Fruit fly (Drosophila melanogaster) whole organism, embryonic: ENCODE data around the gene AlaRS-m.
A peak's percentile ranks its signal among the peaks of the same experiment; 100 is the strongest.

Experiments
- ATbp ChIP-seq: fragments of 200-800 bp; sonication (Bioruptor generic); optimal IDR thresholded peaks from 2 replicates; lab custom pipeline; 2017; ENCODE audit warnings: missing biosample characterization, mild to moderate bottlenecking, missing genetic modification characterization, missing genetic modification reagents
- Atf6 ChIP-seq: fragments of 200-800 bp; sonication (Bioruptor generic); IDR thresholded peaks from 2 replicates; pipeline ENCODE4 v1.3.6; 2022; ENCODE audit warnings: missing biosample characterization, missing genetic modification characterization
- CG11398 ChIP-seq: fragments of 200-800 bp; sonication (Bioruptor generic); optimal IDR thresholded peaks from 2 replicates; lab custom pipeline; 2016; ENCODE audit warnings: missing biosample characterization, missing genetic modification characterization
- CG11504 ChIP-seq: fragments of 200-800 bp; sonication (Bioruptor generic); optimal IDR thresholded peaks from 3 replicates; lab custom pipeline; 2019; ENCODE audit warnings: missing biosample characterization, mild to moderate bottlenecking, missing genetic modification characterization, moderate library complexity
- CG12391 ChIP-seq: fragments of 200-800 bp; sonication (Bioruptor generic); optimal IDR thresholded peaks from 3 replicates; lab custom pipeline; 2018; ENCODE audit warnings: missing biosample characterization, mild to moderate bottlenecking, missing genetic modification characterization, moderate library complexity
- CG12659 ChIP-seq: fragments of 200-800 bp; sonication (Bioruptor generic); optimal IDR thresholded peaks from 3 replicates; lab custom pipeline; 2017; ENCODE audit warnings: mild to moderate bottlenecking, missing biosample characterization, missing genetic modification reagents, missing genetic modification characterization
- CG13123 ChIP-seq: fragments of 200-800 bp; sonication (Bioruptor generic); optimal IDR thresholded peaks from 2 replicates; lab custom pipeline; 2016; ENCODE audit warnings: missing biosample characterization, missing genetic modification characterization
- CG1647 ChIP-seq: fragments of 200-800 bp; sonication (Bioruptor generic); optimal IDR thresholded peaks from 3 replicates; lab custom pipeline; 2016; ENCODE audit warnings: missing biosample characterization, missing genetic modification characterization
- CG17912 ChIP-seq: fragments of 200-800 bp; sonication (Bioruptor generic); optimal IDR thresholded peaks from 2 replicates; lab custom pipeline; 2018; ENCODE audit warnings: missing biosample characterization, mild to moderate bottlenecking, missing genetic modification characterization
- CG18599 ChIP-seq: fragments of 200-800 bp; sonication (Bioruptor generic); optimal IDR thresholded peaks from 3 replicates; lab custom pipeline; 2017; ENCODE audit warnings: missing biosample characterization, missing genetic modification characterization, mild to moderate bottlenecking, moderate library complexity, missing genetic modification reagents
- CG2120 ChIP-seq: fragments of 200-800 bp; sonication (Bioruptor generic); optimal IDR thresholded peaks from 3 replicates; lab custom pipeline; 2016; ENCODE audit warnings: missing biosample characterization, missing genetic modification characterization
- CG2678 ChIP-seq: fragments of 200-800 bp; sonication (Bioruptor generic); optimal IDR thresholded peaks from 3 replicates; lab custom pipeline; 2019; ENCODE audit warnings: missing biosample characterization, mild to moderate bottlenecking, missing genetic modification characterization, moderate library complexity
- CG2712 ChIP-seq: fragments of 200-800 bp; optimal IDR thresholded peaks from 3 replicates; lab custom pipeline; 2019; ENCODE audit warnings: missing biosample characterization, mild to moderate bottlenecking, missing genetic modification characterization, moderate library complexity
- CG34376 ChIP-seq: fragments of 200-800 bp; sonication (Bioruptor generic); optimal IDR thresholded peaks from 2 replicates; lab custom pipeline; 2018; ENCODE audit warnings: missing biosample characterization, mild to moderate bottlenecking, missing genetic modification characterization
- CG6683 ChIP-seq: fragments of 200-800 bp; sonication (Bioruptor generic); optimal IDR thresholded peaks from 2 replicates; lab custom pipeline; 2017; ENCODE audit warnings: missing biosample characterization, mild to moderate bottlenecking, missing genetic modification characterization, missing genetic modification reagents
- CG7556 ChIP-seq: fragments of 200-800 bp; sonication (Bioruptor generic); optimal IDR thresholded peaks from 2 replicates; lab custom pipeline; 2017; ENCODE audit warnings: missing biosample characterization, mild to moderate bottlenecking, missing genetic modification characterization
- CG9727 ChIP-seq: fragments of 200-800 bp; sonication (Bioruptor generic); optimal IDR thresholded peaks from 3 replicates; lab custom pipeline; 2017; ENCODE audit warnings: missing biosample characterization, mild to moderate bottlenecking, missing genetic modification characterization
- Chrac-16 ChIP-seq: fragments of 200-800 bp; sonication (Bioruptor generic); optimal IDR thresholded peaks from 3 replicates; lab custom pipeline; 2016; ENCODE audit warnings: missing biosample characterization, missing genetic modification characterization
- D19A ChIP-seq: fragments of 200-800 bp; optimal IDR thresholded peaks from 3 replicates; lab custom pipeline; 2019; ENCODE audit warnings: missing biosample characterization, mild to moderate bottlenecking, missing genetic modification characterization, moderate library complexity
- Ets65A ChIP-seq: fragments of 200-800 bp; sonication (Bioruptor generic); peaks from one replicate; lab custom pipeline; 2016; ENCODE audit warnings: missing biosample characterization, missing genetic modification characterization
- HLH3B ChIP-seq: fragments of 200-800 bp; sonication (Bioruptor generic); IDR thresholded peaks from 2 replicates; pipeline ENCODE4 v1.3.6; 2022; ENCODE audit warnings: missing biosample characterization, missing genetic modification characterization
- Hr51 ChIP-seq, 2 experiments: fragments of 200-800 bp; sonication (Bioruptor generic); optimal IDR thresholded peaks; 2 replicates in 1 of 2; 3 replicates in 1 of 2; lab custom pipeline; 2016 to 2018; ENCODE audit warnings: missing biosample characterization in 2 of 2, missing genetic modification characterization in 2 of 2, mild to moderate bottlenecking in 1 of 2, moderate library complexity in 1 of 2
- Med ChIP-seq: fragments of 200-800 bp; sonication (Bioruptor generic); peaks from one replicate; lab custom pipeline; 2016; ENCODE audit warnings: missing biosample characterization, missing genetic modification characterization, mild to moderate bottlenecking, inconsistent platforms, moderate library complexity
- Meics ChIP-seq: fragments of 200-800 bp; sonication (Bioruptor generic); optimal IDR thresholded peaks from 2 replicates; lab custom pipeline; 2017; ENCODE audit warnings: missing biosample characterization, mild to moderate bottlenecking, missing genetic modification characterization
- Ptx1 ChIP-seq: fragments of 200-800 bp; sonication (Bioruptor generic); IDR thresholded peaks from 2 replicates; pipeline ENCODE4 v1.3.6; 2022; ENCODE audit warnings: missing biosample characterization, missing genetic modification characterization
- TFAM ChIP-seq: fragments of 200-800 bp; sonication (Bioruptor generic); optimal IDR thresholded peaks from 2 replicates; lab custom pipeline; 2017; ENCODE audit warnings: missing biosample characterization, missing genetic modification characterization, inconsistent platforms
- aop ChIP-seq: fragments of 200-800 bp; sonication (Bioruptor generic); IDR thresholded peaks from 2 replicates; pipeline ENCODE4 v1.3.6; 2022; ENCODE audit warnings: missing biosample characterization, missing genetic modification characterization
- az2 ChIP-seq: fragments of 200-800 bp; sonication (Bioruptor generic); optimal IDR thresholded peaks from 3 replicates; lab custom pipeline; 2016; ENCODE audit warnings: missing biosample characterization, missing genetic modification characterization
- cwo ChIP-seq: fragments of 200-800 bp; sonication (Bioruptor generic); optimal IDR thresholded peaks from 3 replicates; lab custom pipeline; 2017; ENCODE audit warnings: missing biosample characterization, missing genetic modification characterization, mild to moderate bottlenecking, moderate library complexity, missing genetic modification reagents
- dysf ChIP-seq: fragments of 200-800 bp; sonication (Bioruptor generic); IDR thresholded peaks from 3 replicates; pipeline ENCODE4 v1.3.6; 2022; ENCODE audit warnings: missing biosample characterization, missing genetic modification characterization
- ftz-f1 ChIP-seq: fragments of 200-800 bp; sonication (Bioruptor generic); optimal IDR thresholded peaks from 2 replicates; lab custom pipeline; 2016; ENCODE audit warnings: missing biosample characterization, missing genetic modification characterization
- gcm2 ChIP-seq: fragments of 200-800 bp; sonication (Bioruptor generic); optimal IDR thresholded peaks from 2 replicates; lab custom pipeline; 2016; ENCODE audit warnings: missing biosample characterization, missing genetic modification characterization
- gem ChIP-seq: fragments of 200-800 bp; sonication (Bioruptor generic); optimal IDR thresholded peaks from 2 replicates; lab custom pipeline; 2019; ENCODE audit warnings: missing biosample characterization, mild to moderate bottlenecking, missing genetic modification characterization, moderate library complexity
- grau ChIP-seq: fragments of 200-800 bp; optimal IDR thresholded peaks from 3 replicates; lab custom pipeline; 2019; ENCODE audit warnings: missing biosample characterization, mild to moderate bottlenecking, missing genetic modification characterization, moderate library complexity
- ham ChIP-seq: fragments of 200-800 bp; sonication (Bioruptor generic); IDR thresholded peaks from 2 replicates; pipeline ENCODE4 v1.3.6; 2022; ENCODE audit warnings: missing biosample characterization, missing genetic modification characterization
- ind ChIP-seq: fragments of 200-800 bp; sonication (Bioruptor generic); optimal IDR thresholded peaks from 3 replicates; lab custom pipeline; 2016; ENCODE audit warnings: missing biosample characterization, missing genetic modification characterization
- lab ChIP-seq: fragments of 200-800 bp; sonication (Bioruptor generic); optimal IDR thresholded peaks from 3 replicates; lab custom pipeline; 2017; ENCODE audit warnings: missing biosample characterization, missing genetic modification characterization, mild to moderate bottlenecking, moderate library complexity, missing genetic modification reagents
- luna ChIP-seq: fragments of 200-800 bp; sonication (Bioruptor generic); optimal IDR thresholded peaks from 2 replicates; lab custom pipeline; 2016; ENCODE audit warnings: missing biosample characterization, missing genetic modification characterization
- mam ChIP-seq: fragments of 200-800 bp; sonication (Bioruptor generic); optimal IDR thresholded peaks from 3 replicates; lab custom pipeline; 2016; ENCODE audit warnings: missing biosample characterization, missing genetic modification characterization
- nau ChIP-seq: fragments of 200-800 bp; sonication (Bioruptor generic); optimal IDR thresholded peaks from 3 replicates; lab custom pipeline; 2017; ENCODE audit warnings: missing biosample characterization, mild to moderate bottlenecking, missing genetic modification characterization, missing genetic modification reagents
- nerfin-1 ChIP-seq: fragments of 200-800 bp; sonication (Bioruptor generic); optimal IDR thresholded peaks from 3 replicates; lab custom pipeline; 2019; ENCODE audit warnings: missing biosample characterization, mild to moderate bottlenecking, missing genetic modification characterization, moderate library complexity
- nmo ChIP-seq: fragments of 200-800 bp; sonication (Bioruptor generic); optimal IDR thresholded peaks from 2 replicates; lab custom pipeline; 2018; ENCODE audit warnings: missing biosample characterization, mild to moderate bottlenecking, missing genetic modification characterization, moderate library complexity
- row ChIP-seq: fragments of 200-800 bp; sonication (Bioruptor generic); IDR thresholded peaks from 3 replicates; pipeline ENCODE4 v1.3.6; 2022; ENCODE audit warnings: missing biosample characterization, missing genetic modification characterization
- sd ChIP-seq: fragments of 200-800 bp; sonication (Bioruptor generic); optimal IDR thresholded peaks from 3 replicates; lab custom pipeline; 2018; ENCODE audit warnings: missing biosample characterization, mild to moderate bottlenecking, missing genetic modification characterization, moderate library complexity
- sens ChIP-seq: fragments of 200-800 bp; sonication (Bioruptor generic); peaks from one replicate; lab custom pipeline; 2016; ENCODE audit warnings: missing biosample characterization, missing genetic modification characterization
- seq ChIP-seq: fragments of 200-800 bp; sonication (Bioruptor generic); IDR thresholded peaks from 2 replicates; pipeline ENCODE4 v1.3.6; 2022; ENCODE audit warnings: missing biosample characterization, missing genetic modification characterization
- slbo ChIP-seq: fragments of 200-800 bp; sonication (Bioruptor generic); IDR thresholded peaks from 2 replicates; pipeline ENCODE4 v1.3.6; 2022; ENCODE audit warnings: missing biosample characterization, missing genetic modification characterization
- tin ChIP-seq: fragments of 200-800 bp; sonication (Bioruptor generic); optimal IDR thresholded peaks from 3 replicates; lab custom pipeline; 2016; ENCODE audit warnings: missing biosample characterization, missing genetic modification characterization
- tll ChIP-seq, 2 experiments: fragments of 200-800 bp in 1 of 2; fragments of >200 bp in 1 of 2; sonication (Bioruptor generic) in 1 of 2; optimal IDR thresholded peaks; 2 replicates each; lab custom pipeline; 2017 to 2019; ENCODE audit warnings: missing biosample characterization in 2 of 2, missing genetic modification characterization in 2 of 2, mild to moderate bottlenecking in 1 of 2, moderate library complexity in 1 of 2

The AlaRS-m gene

DNA sequence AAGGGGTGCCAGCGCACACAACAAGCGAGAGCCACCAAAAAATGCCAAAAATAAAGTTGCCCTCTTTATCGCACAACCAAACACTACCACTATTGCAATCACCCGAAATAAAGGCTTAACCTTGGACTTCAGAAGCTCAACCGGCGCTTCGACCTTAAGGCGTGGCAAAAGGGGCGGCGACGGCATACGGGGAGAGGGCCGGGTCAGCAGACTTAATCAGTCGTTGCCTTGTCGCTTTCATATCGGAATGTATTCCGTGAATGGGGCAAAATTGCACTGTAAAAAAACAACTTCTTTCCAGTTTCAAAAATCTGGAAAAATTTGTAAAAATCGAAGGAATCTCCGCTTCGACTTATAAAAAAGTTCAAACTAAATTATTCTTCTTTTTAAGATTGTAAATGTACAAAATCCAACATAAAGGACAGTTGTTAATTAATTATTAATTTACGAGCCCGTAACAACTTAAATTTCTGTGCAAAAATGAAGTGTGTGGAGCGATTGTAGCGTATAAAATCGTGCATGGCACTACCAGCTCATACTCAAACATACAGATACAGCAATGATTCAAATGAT, 37.2 kb downstream of the AlaRS-m start:
- TF ChIP-seq slbo, result 0 out of 2 replicates have a peak, but pooled peaks have one; percentile 21
- peak; percentile 17 for TF ChIP-seq nmo (GFP tag; lab: Kevin White, UChicago)
- peak; percentile 8 for TF ChIP-seq gem (tag; lab: Kevin White, UChicago)
- no peak for TF ChIP-seq CG6683
- peak; percentile 6 for TF ChIP-seq ind (GFP tag; lab: Kevin White, UChicago)
- peak; percentile 71 for TF ChIP-seq sens (GFP tag; lab: Kevin White, UChicago)
- 0 out of 2 replicates have a peak, but pooled peaks have one; percentile 9 for TF ChIP-seq Atf6
- peak; percentile 15 for TF ChIP-seq CG1647
- TF ChIP-seq cwo (GFP tag; lab: Kevin White, UChicago), result peak; percentile 20
- TF ChIP-seq Ptx1 (GFP tag; lab: Robert Waterston, UW), result 0 out of 2 replicates have a peak, but pooled peaks have one; percentile 6
- peak; percentile 3 for TF ChIP-seq sd (tag; lab: Kevin White, UChicago)
- no peak for TF ChIP-seq ham (GFP tag; lab: Robert Waterston, UW)
- no peak for TF ChIP-seq tll (GFP tag; optimal IDR thresholded peaks at IDR 0.05; lab: Kevin White, UChicago)
- peak; percentile 6 for TF ChIP-seq lab (GFP tag; lab: Kevin White, UChicago)
- TF ChIP-seq CG2712, result peak; percentile 12
- TF ChIP-seq row, result peak; percentile 32; the same call in 2 of the 3 replicates
- TF ChIP-seq CG18599 (GFP tag; lab: Kevin White, UChicago), result peak; percentile 15
- peak; percentile 28 for TF ChIP-seq CG11504 (tag; lab: Kevin White, UChicago)
- no peak for TF ChIP-seq CG34376 (GFP tag; lab: Kevin White, UChicago)
- TF ChIP-seq aop (GFP tag; lab: Robert Waterston, UW), result no peak
- peak; percentile 11; the same call in 1 of the 2 replicates for TF ChIP-seq seq
- no peak for TF ChIP-seq luna (GFP tag; lab: Kevin White, UChicago)
- peak; percentile 8 for TF ChIP-seq az2 (GFP tag; lab: Kevin White, UChicago)
- TF ChIP-seq Meics, result peak; percentile 3
- TF ChIP-seq CG2120 (GFP tag; lab: Kevin White, UChicago), result peak; percentile 44
- TF ChIP-seq CG12391, result peak; percentile 10
- no peak for TF ChIP-seq TFAM (GFP tag; lab: Kevin White, UChicago)
- 0 out of 3 replicates have a peak, but pooled peaks have one; percentile 30 for TF ChIP-seq dysf (GFP tag; lab: Robert Waterston, UW)
- TF ChIP-seq gcm2 (GFP tag; lab: Kevin White, UChicago), result no peak
- TF ChIP-seq Ets65A (GFP tag; lab: Kevin White, UChicago), result peak; percentile 35
- TF ChIP-seq CG17912 (GFP tag; lab: Kevin White, UChicago), result no peak
- TF ChIP-seq CG7556 (GFP tag; lab: Kevin White, UChicago), result no peak
- TF ChIP-seq grau, result peak; percentile 7
- peak; percentile 64 for TF ChIP-seq ftz-f1 (GFP tag; lab: Kevin White, UChicago)
- TF ChIP-seq Chrac-16 (GFP tag; lab: Kevin White, UChicago), result no peak
- TF ChIP-seq mam (GFP tag; lab: Kevin White, UChicago), result peak; percentile 8
- TF ChIP-seq D19A (tag; lab: Kevin White, UChicago), result peak; percentile 2
- peak; percentile 3 for TF ChIP-seq tin (GFP tag; lab: Kevin White, UChicago)
- TF ChIP-seq Hr51 (GFP tag; optimal IDR thresholded peaks at IDR 0.05; lab: Kevin White, UChicago), result peak in 1 of 2 experiments; percentile 8
- TF ChIP-seq CG13123 (GFP tag; lab: Kevin White, UChicago), result no peak
- no peak for TF ChIP-seq ATbp
- TF ChIP-seq CG11398 (GFP tag; lab: Kevin White, UChicago), result no peak
- TF ChIP-seq nerfin-1, result peak; percentile 32
- no peak for TF ChIP-seq HLH3B (GFP tag; lab: Robert Waterston, UW)
- peak; percentile 2 for TF ChIP-seq CG12659 (GFP tag; lab: Kevin White, UChicago)
- peak; percentile 42 for TF ChIP-seq CG2678
- peak; percentile 0 for TF ChIP-seq CG9727 (GFP tag; lab: Kevin White, UChicago)
- TF ChIP-seq Med (GFP tag; lab: Kevin White, UChicago), result peak; percentile 68
- TF ChIP-seq nau (GFP tag; lab: Kevin White, UChicago), result no peak
